Worm (Caenorhabditis elegans): ENCODE data around the gene bca-1.

DNA sequence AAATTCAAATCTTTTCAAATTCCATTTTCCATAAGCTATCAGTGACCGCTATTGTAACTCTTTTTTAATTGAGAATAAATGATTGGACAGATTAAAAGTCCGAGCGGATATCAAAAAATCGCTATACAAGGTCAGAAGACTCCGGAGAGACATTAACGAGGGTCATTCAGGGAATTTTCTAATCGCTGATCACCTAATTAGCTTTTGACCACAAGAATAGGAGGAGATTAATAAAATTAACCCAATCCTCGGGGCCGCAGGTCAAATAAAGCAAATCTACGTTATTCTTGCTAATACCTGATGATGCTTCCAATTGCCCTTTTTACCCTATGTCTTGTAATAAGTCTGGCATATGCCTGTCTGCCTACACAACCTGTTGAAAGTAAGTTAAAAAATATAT is 30.9 kb downstream of the bca-1 start, which contains the start of gene T25B2.1:
- no peak for TF ChIP-seq ztf-29 (GFP tag; IDR thresholded peaks at IDR 0.05)
- no peak for TF ChIP-seq flt-1 (GFP tag; IDR thresholded peaks at IDR 0.05)
- TF ChIP-seq ref-1 (GFP tag; conservative IDR thresholded peaks at IDR 0.05) = no peak
- no peak for TF ChIP-seq med-1 (GFP tag; optimal IDR thresholded peaks at IDR 0.05; ENCODE audit: insufficient read depth)
- no peak for TF ChIP-seq cog-1 (tag; optimal IDR thresholded peaks at IDR 0.05)
- no peak for TF ChIP-seq ztf-23 (GFP tag; IDR thresholded peaks at IDR 0.05)
- TF ChIP-seq klf-2 (GFP tag; conservative IDR thresholded peaks at IDR 0.05) = no peak
